Fruit fly (Drosophila melanogaster): ENCODE results near the gene BobA.
A peak's percentile ranks its signal among the peaks of the same experiment; 100 is the strongest.

Gene BobA

DNA sequence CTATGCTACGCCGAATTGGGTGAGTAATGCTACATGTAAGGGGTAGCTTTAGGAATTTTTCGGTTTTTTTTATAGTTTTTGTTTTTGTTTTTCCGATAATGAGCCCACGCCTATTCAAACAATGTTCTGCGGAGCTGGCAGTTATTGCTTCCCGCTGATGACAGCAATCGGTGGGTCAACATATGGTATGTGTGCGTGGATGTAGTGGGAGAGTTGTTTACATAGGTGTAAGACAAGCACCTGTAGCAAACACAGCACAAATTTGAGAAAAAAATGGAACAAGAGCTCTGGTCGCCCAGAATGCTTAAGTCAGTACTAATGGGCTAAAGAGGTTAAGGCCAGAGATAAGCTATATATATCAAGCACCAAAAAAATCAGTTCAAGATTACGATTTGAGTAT lies 42.3 kb upstream of the BobA start (continued):
- TF ChIP-seq MTF-1 (GFP tag; optimal IDR thresholded peaks at IDR 0.05; ENCODE audit: borderline replicate concordance): peak; percentile 36
- no peak for TF ChIP-seq CG17328 (GFP tag; IDR thresholded peaks at IDR 0.05)
- TF ChIP-seq CG8359 (GFP tag; optimal IDR thresholded peaks at IDR 0.05; ENCODE audit: borderline replicate concordance): no peak
- TF ChIP-seq prd (optimal IDR thresholded peaks at IDR 0.05): no peak
- TF ChIP-seq prd (GFP tag; IDR thresholded peaks at IDR 0.05): no peak
- TF ChIP-seq CG3407 (GFP tag; optimal IDR thresholded peaks at IDR 0.05): no peak
- peak; percentile 12 for TF ChIP-seq CG17568 (GFP tag; optimal IDR thresholded peaks at IDR 0.05)
- no peak for TF ChIP-seq CG8290 (GFP tag; optimal IDR thresholded peaks at IDR 0.05)
- peak in 1 of 2 experiments; percentile 8 for TF ChIP-seq CG8290 (tag; optimal IDR thresholded peaks at IDR 0.05)
- TF ChIP-seq twi (tag; optimal IDR thresholded peaks at IDR 0.05): peak; percentile 81
- TF ChIP-seq CG4328 (GFP tag; optimal IDR thresholded peaks at IDR 0.05): no peak
- peak; percentile 9 for TF ChIP-seq CG2678 (tag; optimal IDR thresholded peaks at IDR 0.05)
- TF ChIP-seq Xrp1 (GFP tag; IDR thresholded peaks at IDR 0.05): peak; percentile 40
- TF ChIP-seq CG6654 (GFP tag; optimal IDR thresholded peaks at IDR 0.05): no peak
- TF ChIP-seq CG7928 (GFP tag; optimal IDR thresholded peaks at IDR 0.05): no peak
- no peak for TF ChIP-seq sr (GFP tag; IDR thresholded peaks at IDR 0.05)
- peak; percentile 45; the same call in 1 of the 2 replicates for TF ChIP-seq CG32772 (GFP tag; IDR thresholded peaks at IDR 0.05)
- no peak for TF ChIP-seq hkb (optimal IDR thresholded peaks at IDR 0.05)
- no peak for TF ChIP-seq hkb (GFP tag; IDR thresholded peaks at IDR 0.05)
- TF ChIP-seq CG10979 (tag; optimal IDR thresholded peaks at IDR 0.05): no peak
- TF ChIP-seq fd102C (GFP tag; optimal IDR thresholded peaks at IDR 0.05): peak; percentile 46
- TF ChIP-seq Oli (tag; optimal IDR thresholded peaks at IDR 0.05): no peak
- TF ChIP-seq CG2199 (GFP tag; IDR thresholded peaks at IDR 0.05): 0 out of 3 replicates have a peak, but pooled peaks have one; percentile 23
- TF ChIP-seq fd64A (GFP tag; optimal IDR thresholded peaks at IDR 0.05): peak; percentile 1

- TF ChIP-seq twi (tag; optimal IDR thresholded peaks at IDR 0.05): peak; percentile 39
- peak; percentile 73 to 84 for TF ChIP-seq Trl (optimal IDR thresholded peaks at IDR 0.05)
- TF ChIP-seq Trl (GFP tag; optimal IDR thresholded peaks at IDR 0.05): no peak
- TF ChIP-seq Ptx1 (GFP tag; IDR thresholded peaks at IDR 0.05): no peak
- no peak for TF ChIP-seq CG11695 (GFP tag; IDR thresholded peaks at IDR 0.05)
- peak in 1 of 2 experiments; percentile 34 for TF ChIP-seq Pdp1 (GFP tag; optimal IDR thresholded peaks at IDR 0.05)
- TF ChIP-seq chinmo (GFP tag; IDR thresholded peaks at IDR 0.05; ENCODE audit: partially characterized antibody): 0 out of 4 replicates have a peak, but pooled peaks have one; percentile 69
- 0 out of 3 replicates have a peak, but pooled peaks have one; percentile 16 for TF ChIP-seq row (GFP tag; IDR thresholded peaks at IDR 0.05)
- TF ChIP-seq ci (GFP tag; IDR thresholded peaks at IDR 0.05): no peak
- peak; percentile 44; the same call in 1 of the 3 replicates for TF ChIP-seq CG34422 (GFP tag; IDR thresholded peaks at IDR 0.05)
- peak; percentile 34 for TF ChIP-seq sqz (GFP tag; optimal IDR thresholded peaks at IDR 0.05)
- TF ChIP-seq sens (GFP tag): peak; percentile 80
- TF ChIP-seq CG18619 (GFP tag; optimal IDR thresholded peaks at IDR 0.05): no peak
- TF ChIP-seq sna (GFP tag; IDR thresholded peaks at IDR 0.05; ENCODE audit: partially characterized antibody): 0 out of 2 replicates have a peak, but pooled peaks have one; percentile 18
- peak; percentile 65 for TF ChIP-seq cad (GFP tag; optimal IDR thresholded peaks at IDR 0.05)
- peak; percentile 37 for TF ChIP-seq CG12769 (tag; optimal IDR thresholded peaks at IDR 0.05)
- TF ChIP-seq CG2199 (GFP tag; IDR thresholded peaks at IDR 0.05): peak; percentile 60; the same call in 2 of the 3 replicates
- no peak for TF ChIP-seq klu (GFP tag; IDR thresholded peaks at IDR 0.05)
- TF ChIP-seq Bgb (GFP tag; IDR thresholded peaks at IDR 0.05; ENCODE audit: partially characterized antibody): 0 out of 2 replicates have a peak, but pooled peaks have one; percentile 23
- 0 out of 3 replicates have a peak, but pooled peaks have one; percentile 41 for TF ChIP-seq CG6791 (GFP tag; IDR thresholded peaks at IDR 0.05; ENCODE audit: partially characterized antibody)
- TF ChIP-seq CG8388 (GFP tag; optimal IDR thresholded peaks at IDR 0.05): peak; percentile 18
- TF ChIP-seq lbe (GFP tag; optimal IDR thresholded peaks at IDR 0.05): peak; percentile 25
- no peak for TF ChIP-seq zfh2 (GFP tag; optimal IDR thresholded peaks at IDR 0.05)
- peak in 1 of 2 experiments; percentile 67 for TF ChIP-seq eve (GFP tag; optimal IDR thresholded peaks at IDR 0.05)
- peak; percentile 11 for TF ChIP-seq sug (tag; optimal IDR thresholded peaks at IDR 0.05)
- TF ChIP-seq Jarid2 (GFP tag; optimal IDR thresholded peaks at IDR 0.05): peak; percentile 83
- TF ChIP-seq CG10543 (GFP tag; optimal IDR thresholded peaks at IDR 0.05): peak; percentile 35
Measured at dm6 chr3L:14986984-14987896, 41.3 kb upstream of the BobA start.
